Worm (Caenorhabditis elegans) whole organism, L2 larva: ENCODE data around the gene R74.8.

Experiments
- ama-1 ChIP-seq: fragments of 150-350 bp; optimal IDR thresholded peaks from 2 replicates; lab custom pipeline; 2018; ENCODE audit warnings: inconsistent platforms
- lin-13 ChIP-seq: fragments of 150-350 bp; optimal IDR thresholded peaks from 2 replicates; lab custom pipeline; 2014; ENCODE audit warnings: missing biosample characterization, missing genetic modification reagents, missing genetic modification characterization
- lsy-2 ChIP-seq, 2 experiments: fragments of 150-350 bp in 1 of 2; sonication (generic microtip) in 1 of 2; optimal IDR thresholded peaks; 2 replicates each; lab custom pipeline; 2014 to 2017; ENCODE audit warnings: missing biosample characterization in 2 of 2, missing genetic modification characterization in 2 of 2
- mab-5 ChIP-seq: fragments of 150-350 bp; optimal IDR thresholded peaks from 2 replicates; lab custom pipeline; 2014; ENCODE audit warnings: missing biosample characterization, missing genetic modification characterization
- nhr-23 ChIP-seq: fragments of 150-350 bp; optimal IDR thresholded peaks from 2 replicates; lab custom pipeline; 2014; ENCODE audit warnings: missing biosample characterization, missing genetic modification reagents, missing genetic modification characterization
- nhr-237 ChIP-seq: fragments of 150-350 bp; optimal IDR thresholded peaks from 2 replicates; lab custom pipeline; 2014; ENCODE audit warnings: missing biosample characterization, missing genetic modification characterization
- nhr-6 ChIP-seq: fragments of 150-350 bp; optimal IDR thresholded peaks from 2 replicates; lab custom pipeline; 2014; ENCODE audit warnings: missing biosample characterization, missing genetic modification characterization
- snpc-4 ChIP-seq: fragments of 150-350 bp; optimal IDR thresholded peaks from 2 replicates; lab custom pipeline; 2014; ENCODE audit warnings: missing biosample characterization, missing genetic modification characterization
- unc-39 ChIP-seq: fragments of 150-350 bp; optimal IDR thresholded peaks from 2 replicates; lab custom pipeline; 2014; ENCODE audit warnings: missing biosample characterization, missing genetic modification characterization
- unc-55 ChIP-seq: fragments of 150-350 bp; sonication (generic microtip); optimal IDR thresholded peaks from 3 replicates; lab custom pipeline; 2014; ENCODE audit warnings: missing biosample characterization, missing genetic modification reagents, missing genetic modification characterization
- zag-1 ChIP-seq: fragments of 150-350 bp; optimal IDR thresholded peaks from 2 replicates; lab custom pipeline; 2014; ENCODE audit warnings: missing biosample characterization, missing genetic modification characterization

ce11 chrIII:4157298-4157697 lies 48.8 kb upstream of the R74.8 start, which contains the start of gene C16C10.9:
- TF ChIP-seq nhr-23 (tag; lab: Kevin White, UChicago) = no peak
- no peak for TF ChIP-seq lin-13 (GFP tag; lab: Kevin White, UChicago)
- no peak for TF ChIP-seq ama-1 (lab: Kevin White, UChicago)
- TF ChIP-seq lsy-2 (tag; optimal IDR thresholded peaks at IDR 0.05; lab: Kevin White, UChicago) = no peak
- no peak for TF ChIP-seq snpc-4 (tag; lab: Kevin White, UChicago)
- TF ChIP-seq unc-55 (GFP tag; lab: Kevin White, UChicago) = no peak
- TF ChIP-seq nhr-6 (tag; lab: Kevin White, UChicago) = no peak
- no peak for TF ChIP-seq mab-5 (tag; lab: Kevin White, UChicago)
- TF ChIP-seq nhr-237 (tag; lab: Kevin White, UChicago) = no peak
- TF ChIP-seq zag-1 (tag; lab: Kevin White, UChicago) = no peak
- no peak for TF ChIP-seq unc-39
